Worm (Caenorhabditis elegans): ENCODE results near the gene dph-1.

ce11 chrIII:3743367-3743766, 36.7 kb downstream of the dph-1 start:
- TF ChIP-seq mep-1 (tag; optimal IDR thresholded peaks at IDR 0.05) (no peak), nhr-12 (tag; optimal IDR thresholded peaks at IDR 0.05) (no peak), unc-62 (GFP tag; optimal IDR thresholded peaks at IDR 0.05) (no peak), unc-39 (tag; optimal IDR thresholded peaks at IDR 0.05) (no peak)
